Fruit fly (Drosophila melanogaster): ENCODE measurements around the gene CG31807.

The CG31807 gene

DNA sequence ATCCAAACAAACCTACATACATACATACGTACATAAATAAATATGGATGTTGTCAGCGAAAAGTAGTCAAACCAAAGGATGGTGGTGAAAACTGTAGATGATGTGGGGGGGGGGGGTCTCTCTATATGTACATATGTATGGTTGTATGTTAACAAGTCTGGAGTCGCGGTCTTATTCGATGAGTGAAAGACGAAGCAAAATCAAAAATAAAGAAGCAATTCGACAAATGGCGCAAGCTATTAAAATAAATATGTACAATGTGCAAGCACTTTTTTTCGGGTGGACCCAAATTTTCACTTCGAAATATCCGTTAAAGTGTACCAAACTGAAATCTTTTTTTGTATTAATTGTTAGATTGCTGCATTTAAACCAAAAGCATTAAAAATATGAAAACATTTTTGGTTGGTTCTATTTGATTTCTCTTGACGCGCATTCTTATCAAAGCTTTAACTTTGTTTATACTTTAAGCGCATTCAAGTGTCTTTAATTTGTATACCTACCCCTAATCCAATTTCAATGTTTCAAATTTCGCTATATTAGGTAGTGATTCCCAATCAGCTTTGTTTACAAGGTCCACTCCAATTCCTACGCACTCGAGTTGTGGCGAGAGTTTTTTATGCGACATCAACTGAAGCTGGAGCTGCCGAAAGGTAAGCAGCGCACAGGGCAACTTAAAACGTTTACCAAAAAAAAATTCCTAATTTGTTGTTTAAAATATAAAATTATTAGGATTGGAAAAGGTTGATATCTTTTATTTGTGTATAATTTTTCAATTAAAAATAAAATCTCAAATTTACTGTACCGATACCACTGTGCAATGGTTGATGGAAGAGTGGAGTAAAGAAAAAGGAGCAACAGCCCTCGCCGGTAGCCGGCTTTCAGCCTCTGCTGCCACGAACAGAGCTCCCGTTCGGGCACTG, at the start of gene CG31807:
Gene CG31807 (minus strand): TSS at position 51 of the 920 bp plus-strand sequence.
- no peak for TF ChIP-seq pan (optimal IDR thresholded peaks at IDR 0.05)

DNA sequence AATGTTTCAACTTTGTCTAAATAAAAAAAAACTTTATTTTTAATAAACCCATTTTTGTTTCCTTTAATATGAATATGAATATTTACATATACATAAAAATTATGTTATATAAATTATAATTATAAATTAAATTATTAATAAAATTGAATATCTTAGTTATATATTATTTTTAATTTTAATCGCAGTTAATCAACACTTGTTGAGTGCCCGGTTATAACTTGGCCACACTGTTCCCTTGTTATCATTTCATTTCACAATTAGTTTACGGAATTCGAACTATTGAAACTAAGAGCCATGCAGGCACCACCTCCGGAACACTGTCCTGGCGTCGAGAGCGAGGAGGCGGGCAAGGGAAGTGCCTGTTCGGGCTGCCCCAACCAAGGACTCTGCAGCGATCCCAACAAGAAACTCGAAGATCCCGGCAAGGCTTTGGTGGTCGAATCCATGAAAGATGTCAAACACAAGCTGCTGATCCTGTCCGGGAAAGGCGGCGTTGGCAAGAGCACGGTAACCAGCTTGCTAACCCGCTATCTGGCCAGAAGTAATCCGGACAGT, 48.6 kb upstream of the CG31807 start, which contains the start of gene Nubp1:
Gene Nubp1 (plus strand): TSS at position 213 of the 555 bp plus-strand sequence.
- TF ChIP-seq CG8478 (optimal IDR thresholded peaks at IDR 0.05) (no peak), Dll (optimal IDR thresholded peaks at IDR 0.05) (no peak), pan (optimal IDR thresholded peaks at IDR 0.05) (no peak), psq (optimal IDR thresholded peaks at IDR 0.05) (no peak)

DNA sequence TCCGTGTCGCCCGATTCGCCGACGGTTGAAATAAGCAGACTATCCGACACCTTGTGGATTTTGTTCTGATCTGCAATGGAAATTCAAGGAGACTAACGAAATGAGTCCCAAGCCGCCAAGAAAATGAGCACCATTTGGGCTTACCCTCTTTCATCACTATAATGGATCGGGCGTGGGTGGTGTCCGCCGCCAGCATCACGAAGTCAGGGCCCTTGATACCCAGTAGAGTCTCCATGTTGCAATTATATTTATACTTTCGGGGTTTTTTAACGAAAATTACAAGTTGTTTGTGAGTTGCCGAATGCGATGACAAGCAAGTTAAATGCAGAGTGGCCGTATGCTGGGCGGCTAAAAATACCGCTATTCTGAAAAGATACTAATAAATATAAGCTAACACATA, 48.0 kb upstream of the CG31807 start, which contains the start of gene Prosbeta4:
Gene Prosbeta4 (minus strand): TSS at position 335 of the 400 bp plus-strand sequence.
- TF ChIP-seq Dll (optimal IDR thresholded peaks at IDR 0.05) (no peak), psq (optimal IDR thresholded peaks at IDR 0.05) (no peak), CG8478 (optimal IDR thresholded peaks at IDR 0.05) (no peak), pan (optimal IDR thresholded peaks at IDR 0.05) (no peak), EcR (GFP tag; optimal IDR thresholded peaks at IDR 0.05) (no peak), usp (GFP tag; optimal IDR thresholded peaks at IDR 0.05) (no peak)

DNA sequence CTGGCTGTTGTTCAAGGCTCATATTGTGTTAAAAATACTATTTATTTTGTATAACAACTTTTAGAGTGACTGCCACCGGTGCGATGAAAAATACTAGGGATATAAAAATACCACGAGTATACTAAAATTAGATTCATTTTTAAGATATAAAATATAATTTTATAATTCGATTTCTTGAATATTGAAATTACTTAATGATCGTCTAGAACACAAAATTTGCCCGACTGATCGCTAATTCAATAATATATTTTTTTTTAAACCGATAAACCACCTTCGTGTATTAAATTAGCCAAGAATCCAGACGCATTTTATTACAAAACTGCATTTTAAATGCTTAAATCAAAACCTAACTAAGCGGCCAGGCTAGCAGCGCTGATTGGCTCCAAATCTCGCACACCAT, 47.1 kb upstream of the CG31807 start, which contains the start of gene CG17996:
Gene CG17996 (minus strand): TSS at position 101 of the 400 bp plus-strand sequence.
- no peak for TF ChIP-seq psq (optimal IDR thresholded peaks at IDR 0.05)
- no peak for TF ChIP-seq CG8478 (optimal IDR thresholded peaks at IDR 0.05)
- TF ChIP-seq pan (optimal IDR thresholded peaks at IDR 0.05): no peak
- no peak for TF ChIP-seq usp (GFP tag; optimal IDR thresholded peaks at IDR 0.05)
- no peak for TF ChIP-seq Dll (optimal IDR thresholded peaks at IDR 0.05)
- no peak for TF ChIP-seq EcR (GFP tag; optimal IDR thresholded peaks at IDR 0.05)

DNA sequence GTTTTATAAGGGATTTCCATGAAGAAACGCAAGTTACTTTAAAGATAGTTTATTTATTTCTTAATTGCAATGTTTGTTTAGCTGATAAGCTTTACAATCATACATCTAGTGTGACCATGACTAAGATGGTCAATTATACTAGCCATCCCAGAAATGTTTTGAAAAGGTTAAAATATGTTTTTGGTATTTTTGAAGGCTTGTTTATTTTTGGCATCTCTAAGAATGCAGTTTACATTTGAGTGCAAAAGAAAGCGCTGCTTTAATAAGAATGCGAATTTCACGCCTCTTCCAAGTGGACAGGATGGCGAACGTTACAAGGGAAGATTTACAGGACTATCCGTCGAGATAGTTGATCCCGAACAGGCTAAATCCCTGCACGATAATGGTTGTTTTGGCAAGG, 45.7 kb upstream of the CG31807 start, which contains the start of gene Tsen2:
Gene Tsen2 (plus strand): TSS at position 222 of the 400 bp plus-strand sequence.
- TF ChIP-seq EcR (GFP tag; optimal IDR thresholded peaks at IDR 0.05) (no peak), psq (optimal IDR thresholded peaks at IDR 0.05) (no peak), Dll (optimal IDR thresholded peaks at IDR 0.05) (no peak), CG8478 (optimal IDR thresholded peaks at IDR 0.05) (no peak), usp (GFP tag; optimal IDR thresholded peaks at IDR 0.05) (no peak), pan (optimal IDR thresholded peaks at IDR 0.05) (no peak)

DNA sequence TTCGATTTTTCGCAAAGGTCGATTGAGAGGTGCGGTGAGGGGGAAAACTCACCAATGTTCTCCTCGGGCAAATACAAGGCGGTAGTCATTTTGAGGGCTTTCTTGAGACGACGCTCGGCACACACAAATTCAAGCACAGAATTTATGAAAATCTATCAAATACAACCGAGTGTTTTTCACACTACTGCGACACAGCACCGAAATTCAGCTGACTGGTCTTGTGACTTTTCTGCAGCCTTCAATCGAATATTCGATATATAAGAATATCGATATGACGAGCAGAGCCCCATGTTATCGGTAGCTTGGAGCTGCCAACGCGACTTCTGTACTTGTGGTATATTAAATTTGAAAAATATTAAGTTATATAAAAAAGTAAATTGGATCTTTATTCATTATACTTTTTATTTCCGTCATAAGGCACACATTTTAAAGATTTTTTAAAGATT, 43.8 kb upstream of the CG31807 start, which contains the start of gene VhaSFD:
Gene VhaSFD (minus strand): TSS at position 249 of the 446 bp plus-strand sequence.
- TF ChIP-seq Dll (optimal IDR thresholded peaks at IDR 0.05) (no peak), EcR (GFP tag; optimal IDR thresholded peaks at IDR 0.05) (no peak), CG8478 (optimal IDR thresholded peaks at IDR 0.05) (no peak), psq (optimal IDR thresholded peaks at IDR 0.05) (no peak), pan (optimal IDR thresholded peaks at IDR 0.05) (no peak), usp (GFP tag; optimal IDR thresholded peaks at IDR 0.05) (no peak)

DNA sequence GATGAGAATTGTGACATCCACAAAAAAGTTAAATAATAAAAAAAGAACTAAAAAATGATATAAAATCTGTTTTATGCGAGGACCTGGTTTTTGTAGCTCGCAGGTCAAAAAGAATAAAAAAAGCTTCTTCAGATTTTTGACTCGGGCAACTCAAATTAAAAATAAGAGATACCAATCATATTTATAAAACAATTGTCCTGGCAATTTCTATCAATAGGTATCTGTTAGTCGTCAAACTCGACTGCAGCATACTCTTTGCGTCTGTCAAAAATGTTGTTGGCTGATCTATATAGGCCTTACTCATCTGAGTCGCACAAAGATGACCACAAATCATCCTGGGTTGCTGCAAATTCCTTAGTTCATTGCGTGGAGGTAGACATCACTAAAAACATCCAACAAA, 38.8 kb upstream of the CG31807 start:
- TF ChIP-seq EcR (GFP tag; optimal IDR thresholded peaks at IDR 0.05): no peak
- TF ChIP-seq Dll (optimal IDR thresholded peaks at IDR 0.05): no peak
- TF ChIP-seq usp (GFP tag; optimal IDR thresholded peaks at IDR 0.05): no peak
- TF ChIP-seq psq (optimal IDR thresholded peaks at IDR 0.05): no peak
- no peak for TF ChIP-seq pan (optimal IDR thresholded peaks at IDR 0.05)
- TF ChIP-seq CG8478 (optimal IDR thresholded peaks at IDR 0.05): no peak

DNA sequence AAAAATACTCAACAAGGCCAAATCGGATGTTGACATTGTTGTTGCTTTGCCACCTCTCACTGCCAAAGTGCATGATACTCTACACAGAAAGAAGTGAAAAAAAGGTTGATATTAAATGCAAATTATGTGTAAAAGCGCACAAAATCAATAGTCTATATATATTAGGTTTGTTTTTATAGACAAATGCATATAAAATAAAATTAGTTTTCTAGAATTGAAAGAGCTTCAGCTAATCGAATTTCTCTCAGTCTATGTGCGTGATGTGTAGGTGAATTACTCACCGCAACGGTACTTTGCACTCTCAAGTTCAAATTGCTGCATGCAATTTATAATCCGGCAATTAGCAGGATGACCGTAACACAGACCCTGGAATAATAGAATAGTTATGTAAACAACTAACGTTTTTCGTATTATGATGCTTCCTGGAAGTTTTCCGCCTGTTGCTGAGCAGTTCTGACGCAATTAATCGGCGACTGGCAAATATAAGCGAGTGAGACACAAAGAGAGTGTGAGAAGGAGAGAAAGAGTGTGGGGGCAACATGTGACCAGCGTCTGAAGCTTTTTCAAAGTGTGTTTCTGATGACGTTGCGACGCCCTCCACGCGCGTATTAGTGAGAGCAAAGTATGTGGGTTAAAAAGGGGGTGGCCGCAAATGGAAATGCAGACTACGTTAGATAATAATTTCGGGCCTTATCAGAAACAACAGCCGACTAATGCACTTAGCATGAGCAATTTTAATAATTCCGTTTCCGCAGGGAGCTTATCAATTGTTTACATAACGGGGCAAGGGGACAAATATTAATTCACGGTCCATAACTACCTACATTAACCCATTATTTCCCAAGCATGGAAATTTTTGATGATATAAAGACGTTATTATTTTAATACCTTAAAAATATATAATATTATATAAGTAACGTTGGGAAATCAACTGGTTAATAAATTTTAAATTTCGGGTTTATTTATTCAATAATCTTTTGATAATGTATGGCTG, 37.2 kb upstream of the CG31807 start:
- TF ChIP-seq CG8478 (optimal IDR thresholded peaks at IDR 0.05): no peak
- TF ChIP-seq psq (optimal IDR thresholded peaks at IDR 0.05): no peak
- TF ChIP-seq usp (GFP tag; optimal IDR thresholded peaks at IDR 0.05): no peak
- TF ChIP-seq EcR (GFP tag; optimal IDR thresholded peaks at IDR 0.05): no peak
- no peak for TF ChIP-seq Dll (optimal IDR thresholded peaks at IDR 0.05)

DNA sequence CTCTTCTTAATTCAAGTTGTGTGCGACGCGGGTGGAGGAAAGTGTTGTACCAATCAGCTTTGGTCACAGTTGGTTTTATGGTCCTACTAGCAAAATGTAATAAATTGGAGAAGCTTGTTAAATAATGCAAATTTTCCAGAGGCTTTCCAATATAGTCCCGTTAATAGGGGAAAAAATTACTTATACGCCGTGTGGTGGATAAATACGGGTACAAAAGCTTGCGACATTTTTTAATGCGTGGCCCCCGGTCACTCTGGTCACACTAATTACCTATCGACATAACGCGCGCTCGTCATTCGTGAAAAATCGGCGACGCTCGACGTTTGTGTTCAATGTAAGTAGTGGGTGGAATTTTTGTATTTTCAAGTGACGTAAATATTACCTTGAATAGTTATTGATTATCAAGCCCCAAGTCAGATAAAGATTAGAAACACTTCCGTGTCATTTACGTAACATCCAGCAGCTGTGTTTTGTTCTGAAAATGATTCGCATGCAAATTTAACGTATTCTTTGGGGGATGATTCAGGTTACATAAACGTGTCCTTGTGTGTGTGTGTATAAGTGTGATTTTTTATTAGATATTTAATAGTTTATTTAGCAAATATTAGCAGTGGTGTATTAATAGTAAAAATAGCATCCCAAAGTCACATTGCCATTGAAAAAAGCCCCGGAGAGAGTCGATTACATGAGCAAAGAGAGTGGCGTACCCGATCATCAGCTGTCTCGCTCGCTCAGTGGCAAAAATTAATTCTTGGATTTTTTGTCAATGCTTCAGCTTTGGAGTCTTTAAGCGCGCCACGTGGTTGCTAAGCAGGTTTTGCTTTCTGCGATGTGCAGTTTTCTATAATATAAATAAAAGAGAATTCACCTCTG, 36.1 kb upstream of the CG31807 start, which contains the start of gene Cyt-c-p:
Gene Cyt-c-p (plus strand): TSS at position 290 of the 873 bp plus-strand sequence.
- TF ChIP-seq Dll (optimal IDR thresholded peaks at IDR 0.05): no peak
- no peak for TF ChIP-seq CG8478 (optimal IDR thresholded peaks at IDR 0.05)
- no peak for TF ChIP-seq psq (optimal IDR thresholded peaks at IDR 0.05)
- TF ChIP-seq usp (GFP tag; optimal IDR thresholded peaks at IDR 0.05): no peak
- no peak for TF ChIP-seq pan (optimal IDR thresholded peaks at IDR 0.05)

DNA sequence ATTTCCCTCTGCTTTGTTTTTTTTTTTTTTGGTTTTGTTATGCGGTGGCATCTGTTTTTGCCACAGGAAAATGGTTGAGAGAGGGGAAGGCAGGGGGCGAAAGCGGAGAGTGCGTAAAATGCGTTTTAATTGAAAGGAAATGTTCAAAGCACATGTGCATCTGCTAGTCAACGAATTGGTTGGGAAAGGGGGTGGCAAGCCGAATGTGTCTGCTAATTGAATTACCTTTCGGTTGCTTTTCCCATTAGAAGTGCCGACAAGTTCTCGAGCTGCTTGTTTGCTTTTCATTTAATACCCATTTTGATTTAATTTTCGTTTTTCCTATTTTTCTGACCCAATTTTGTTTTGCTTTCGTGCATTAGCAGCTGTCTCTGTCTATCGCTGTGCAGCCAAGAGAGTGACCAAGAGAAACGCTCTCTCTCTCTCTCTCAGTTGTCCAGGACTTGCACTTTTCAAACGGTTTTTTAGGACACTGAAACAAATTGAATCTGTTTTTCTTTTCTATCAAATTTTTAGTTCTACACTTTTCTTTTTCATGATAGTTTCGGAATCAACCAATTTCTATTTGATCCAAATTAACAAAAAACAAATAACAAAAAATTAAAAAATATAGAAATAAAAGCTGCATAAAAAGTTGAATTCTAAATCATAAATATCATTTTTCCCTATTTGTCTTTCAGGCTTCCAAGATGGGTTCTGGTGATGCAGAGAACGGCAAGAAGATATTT, 34.8 kb upstream of the CG31807 start:
- TF ChIP-seq EcR (GFP tag; optimal IDR thresholded peaks at IDR 0.05) (no peak), CG8478 (optimal IDR thresholded peaks at IDR 0.05) (no peak), Dll (optimal IDR thresholded peaks at IDR 0.05) (no peak), pan (optimal IDR thresholded peaks at IDR 0.05) (no peak), usp (GFP tag; optimal IDR thresholded peaks at IDR 0.05) (no peak), psq (optimal IDR thresholded peaks at IDR 0.05) (no peak)

All from whole organism.